Worm (Caenorhabditis elegans): ENCODE data around the gene sri-2.
"Not testable (repeated sequence)": the region's sequence is repeated elsewhere in the genome, so short reads cannot be mapped to it uniquely, and the experiment has no call there.

ce11 chrV:15929882-15930281 is 35.1 kb downstream of the sri-2 start, which contains the start of gene srbc-77:
- not testable (repeated sequence) for TF ChIP-seq unc-86 (tag; optimal IDR thresholded peaks at IDR 0.05); dpl-1 (GFP tag; optimal IDR thresholded peaks at IDR 0.05); ceh-82 (tag; optimal IDR thresholded peaks at IDR 0.05); ceh-88 (GFP tag; IDR thresholded peaks at IDR 0.05); elt-3 (tag; optimal IDR thresholded peaks at IDR 0.05); lin-39 (tag; optimal IDR thresholded peaks at IDR 0.05); lsy-2 (tag; optimal IDR thresholded peaks at IDR 0.05)

Measured in whole organism, L1 larva.